Worm (Caenorhabditis elegans): Measurements from ENCODE around the gene clh-3.

The clh-3 gene

DNA sequence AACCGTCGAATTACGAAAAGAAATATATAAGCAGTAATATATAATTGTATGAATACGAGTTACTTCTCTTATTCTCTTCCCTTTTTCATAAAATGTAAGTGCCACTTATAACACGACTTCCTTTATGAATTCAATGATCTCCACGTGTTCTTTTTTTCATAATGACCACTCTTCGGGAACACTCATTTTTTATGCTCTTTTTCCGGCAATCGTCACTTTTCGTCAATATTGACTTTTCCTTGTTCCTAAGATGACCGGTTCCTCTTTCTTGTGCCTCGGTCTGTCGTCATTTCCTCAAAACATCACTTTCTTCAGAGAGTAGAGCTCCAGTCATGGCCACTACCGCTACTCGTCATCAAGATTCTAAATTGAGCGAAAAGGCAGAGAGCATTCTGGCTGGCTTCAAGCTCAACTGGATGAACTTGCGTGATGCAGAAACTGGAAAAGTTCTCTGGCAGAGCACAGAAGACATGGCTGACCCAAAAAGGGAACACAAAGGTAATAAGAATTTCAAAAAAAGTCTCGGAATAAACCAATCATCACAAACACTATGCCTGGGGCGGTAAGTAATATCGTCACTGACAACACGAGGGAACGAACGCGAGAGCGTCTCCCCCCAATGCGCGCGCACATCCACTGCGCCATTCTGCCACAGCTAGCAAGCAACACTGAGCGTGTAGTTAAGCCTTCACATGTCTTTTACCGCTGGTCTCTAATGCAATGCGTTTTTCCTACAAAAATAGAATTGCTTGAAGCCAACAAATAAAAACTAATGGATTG is 42.0 kb downstream of the clh-3 start, which contains the start of gene pdl-1 (continued):
- TF ChIP-seq mcd-1 (GFP tag; IDR thresholded peaks at IDR 0.05) (peak; percentile 66), hlh-26 (GFP tag; conservative IDR thresholded peaks at IDR 0.05) (0 out of 2 replicates have a peak, but pooled peaks have one; percentile 61), hmg-1.2 (GFP tag; IDR thresholded peaks at IDR 0.05) (peak; percentile 78), bed-2 (GFP tag; IDR thresholded peaks at IDR 0.05) (no peak), C06A6.2 (GFP tag; conservative IDR thresholded peaks at IDR 0.05) (0 out of 2 replicates have a peak, but pooled peaks have one; percentile 43), F10E7.11 (tag; optimal IDR thresholded peaks at IDR 0.05) (peak; percentile 65), ztf-6 (GFP tag; IDR thresholded peaks at IDR 0.05) (no peak), nhr-80 (tag; optimal IDR thresholded peaks at IDR 0.05) (peak; percentile 46), ZK185.1 (tag; optimal IDR thresholded peaks at IDR 0.05; ENCODE audit: poor library complexity, severe bottlenecking) (peak; percentile 94), sptf-2 (GFP tag; optimal IDR thresholded peaks at IDR 0.05) (peak; percentile 31), ekl-4 (GFP tag; IDR thresholded peaks at IDR 0.05) (peak; percentile 88), D2030.7 (GFP tag; IDR thresholded peaks at IDR 0.05) (peak; percentile 78), nhr-90 (tag; optimal IDR thresholded peaks at IDR 0.05) (peak; percentile 91), hmg-20 (GFP tag; IDR thresholded peaks at IDR 0.05) (peak; percentile 77), F57A8.1 (GFP tag; optimal IDR thresholded peaks at IDR 0.05) (peak; percentile 46), lin-40 (tag; optimal IDR thresholded peaks at IDR 0.05) (peak; percentile 72), athp-1 (tag; optimal IDR thresholded peaks at IDR 0.05) (peak; percentile 84), attf-3 (GFP tag; conservative IDR thresholded peaks at IDR 0.05) (peak; percentile 71), lsy-27 (tag; optimal IDR thresholded peaks at IDR 0.05; ENCODE audit: borderline replicate concordance, insufficient read depth) (peak; percentile 52), lsl-1 (GFP tag; optimal IDR thresholded peaks at IDR 0.05) (peak; percentile 60), nhr-179 (tag; optimal IDR thresholded peaks at IDR 0.05) (peak; percentile 77), B0019.2 (GFP tag; conservative IDR thresholded peaks at IDR 0.05) (0 out of 2 replicates have a peak, but pooled peaks have one; percentile 26), zfh-2 (GFP tag; conservative IDR thresholded peaks at IDR 0.05) (no peak; the same call in 1 of the 2 replicates), madf-8 (GFP tag; conservative IDR thresholded peaks at IDR 0.05) (peak; percentile 48), T07F8.4 (tag; optimal IDR thresholded peaks at IDR 0.05) (peak; percentile 86), tbx-9 (tag; optimal IDR thresholded peaks at IDR 0.05; ENCODE audit: borderline replicate concordance) (peak; percentile 40), efl-1 (GFP tag; optimal IDR thresholded peaks at IDR 0.05) (no peak), F39B2.1 (GFP tag; IDR thresholded peaks at IDR 0.05) (no peak), snpc-4 (GFP tag; optimal IDR thresholded peaks at IDR 0.05) (peak; percentile 53), snpc-4 (tag; optimal IDR thresholded peaks at IDR 0.05) (peak; percentile 67 to 83 (median 80)), snpc-1.1 (tag; optimal IDR thresholded peaks at IDR 0.05; ENCODE audit: insufficient read depth) (peak; percentile 59), ztf-28 (GFP tag; IDR thresholded peaks at IDR 0.05) (peak; percentile 64; the same call in 1 of the 2 replicates), ztf-22 (GFP tag; optimal IDR thresholded peaks at IDR 0.05) (peak; percentile 44), gei-17 (GFP tag; optimal IDR thresholded peaks at IDR 0.05) (peak; percentile 39), attf-6 (GFP tag; IDR thresholded peaks at IDR 0.05) (no peak; the same call in none of the 2 replicates), let-607 (tag; optimal IDR thresholded peaks at IDR 0.05) (peak; percentile 28 to 30), lin-26 (GFP tag; IDR thresholded peaks at IDR 0.05) (peak; percentile 96)
